Fruit fly (Drosophila melanogaster) whole organism, wandering third instar larva: Measurements from ENCODE around the gene CG15412.

Experiments
- Abd-B ChIP-seq: fragments of >200 bp; optimal IDR thresholded peaks from 2 replicates; lab custom pipeline; 2017; ENCODE audit warnings: missing biosample characterization, missing genetic modification characterization
- CG9705 ChIP-seq: fragments of 200-800 bp; sonication (Bioruptor generic); optimal IDR thresholded peaks from 2 replicates; lab custom pipeline; 2018; ENCODE audit warnings: missing biosample characterization, mild to moderate bottlenecking, missing genetic modification characterization
- Dfd ChIP-seq: fragments of >200 bp; optimal IDR thresholded peaks from 2 replicates; lab custom pipeline; 2017; ENCODE audit warnings: missing biosample characterization, missing genetic modification characterization
- N ChIP-seq: fragments of >200 bp; optimal IDR thresholded peaks from 2 replicates; lab custom pipeline; 2018; ENCODE audit warnings: missing biosample characterization, missing external identifiers, missing genetic modification characterization
- Vsx2 ChIP-seq: fragments of 200-300, 225-300 bp; sonication (Bioruptor generic); optimal IDR thresholded peaks from 2 replicates; lab custom pipeline; 2018; ENCODE audit warnings: missing biosample characterization, missing genetic modification characterization; ENCODE audit not compliant: partially characterized antibody
- br ChIP-seq: fragments of 200-800 bp; sonication (Bioruptor generic); optimal IDR thresholded peaks from 2 replicates; lab custom pipeline; 2016; ENCODE audit warnings: missing biosample characterization, missing genetic modification characterization
- ey ChIP-seq: fragments of 200-800 bp; sonication (Bioruptor generic); optimal IDR thresholded peaks from 2 replicates; lab custom pipeline; 2016; ENCODE audit warnings: missing biosample characterization, missing genetic modification characterization
- lola ChIP-seq: fragments of >200 bp; optimal IDR thresholded peaks from 2 replicates; lab custom pipeline; 2017; ENCODE audit warnings: missing biosample characterization, missing genetic modification characterization
- pan ChIP-seq: fragments of >200 bp; optimal IDR thresholded peaks from 2 replicates; lab custom pipeline; 2017
- sage ChIP-seq: fragments of 200-800 bp; sonication (Bioruptor generic); optimal IDR thresholded peaks from 2 replicates; lab custom pipeline; 2016; ENCODE audit warnings: missing biosample characterization, mild to moderate bottlenecking, missing genetic modification characterization
- tai ChIP-seq: sonication (Bioruptor generic); optimal IDR thresholded peaks from 2 replicates; lab custom pipeline; 2016; ENCODE audit warnings: missing biosample characterization, missing genetic modification characterization

- TF ChIP-seq CG9705 (GFP tag; lab: Kevin White, UChicago) (no peak), Vsx2 (no peak), lola (GFP tag; lab: Kevin White, UChicago) (no peak), br (GFP tag; lab: Kevin White, UChicago) (no peak), tai (GFP tag; lab: Kevin White, UChicago) (no peak), Dfd (GFP tag; lab: Kevin White, UChicago) (no peak), Abd-B (GFP tag; lab: Kevin White, UChicago) (no peak), ey (GFP tag; lab: Kevin White, UChicago) (no peak), N (GFP tag; lab: Kevin White, UChicago) (no peak), pan (lab: Kevin White, UChicago) (no peak), sage (GFP tag; lab: Kevin White, UChicago) (no peak)
Measured at dm6 chr2L:3353791-3354190, 21.7 kb downstream of the CG15412 start.
